Worm (Caenorhabditis elegans) whole organism, L2 larva: ENCODE results near the gene ppk-2.

Experiments
- F13H6.1 ChIP-seq: sonication (generic microtip); optimal IDR thresholded peaks from 2 replicates; lab custom pipeline; 2016; ENCODE audit warnings: missing genetic modification characterization, missing compliant biosample characterization
- ZK546.5 ChIP-seq: sonication (generic microtip); optimal IDR thresholded peaks from 2 replicates; lab custom pipeline; 2017; ENCODE audit warnings: missing biosample characterization, missing genetic modification characterization
- aly-2 ChIP-seq: fragments of 150-350 bp; optimal IDR thresholded peaks from 2 replicates; lab custom pipeline; 2014; ENCODE audit warnings: missing biosample characterization, missing genetic modification characterization
- ama-1 ChIP-seq: fragments of 150-350 bp; optimal IDR thresholded peaks from 2 replicates; lab custom pipeline; 2018; ENCODE audit warnings: inconsistent platforms
- ceh-82 ChIP-seq: fragments of 150-350 bp; optimal IDR thresholded peaks from 2 replicates; lab custom pipeline; 2014; ENCODE audit warnings: missing biosample characterization, missing genetic modification characterization
- egl-27 ChIP-seq: sonication (generic microtip); optimal IDR thresholded peaks from 3 replicates; lab custom pipeline; 2017; ENCODE audit warnings: missing biosample characterization, missing genetic modification reagents, missing genetic modification characterization
- nhr-10 ChIP-seq: sonication (generic microtip); optimal IDR thresholded peaks from 2 replicates; lab custom pipeline; 2017; ENCODE audit warnings: missing biosample characterization, missing genetic modification characterization
- nhr-11 ChIP-seq: fragments of 150-350 bp; optimal IDR thresholded peaks from 2 replicates; lab custom pipeline; 2014; ENCODE audit warnings: missing biosample characterization, missing genetic modification characterization
- nhr-12 ChIP-seq: fragments of 150-350 bp; optimal IDR thresholded peaks from 2 replicates; lab custom pipeline; 2014; ENCODE audit warnings: missing biosample characterization, missing genetic modification characterization
- nhr-6 ChIP-seq: fragments of 150-350 bp; optimal IDR thresholded peaks from 2 replicates; lab custom pipeline; 2014; ENCODE audit warnings: missing biosample characterization, missing genetic modification characterization
- skn-1 ChIP-seq: sonication (generic microtip); optimal IDR thresholded peaks from 2 replicates; lab custom pipeline; 2017; ENCODE audit warnings: missing biosample characterization, missing genetic modification characterization
- sma-9 ChIP-seq, 2 experiments: fragments of 150-350 bp in 1 of 2; sonication (generic microtip) in 1 of 2; optimal IDR thresholded peaks; 2 replicates each; lab custom pipeline; 2014 to 2016; ENCODE audit warnings: missing genetic modification characterization in 2 of 2, mild to moderate bottlenecking in 1 of 2, missing biosample characterization in 1 of 2, missing compliant biosample characterization in 1 of 2, missing genetic modification reagents in 1 of 2, moderate library complexity in 1 of 2
- unc-39 ChIP-seq: fragments of 150-350 bp; optimal IDR thresholded peaks from 2 replicates; lab custom pipeline; 2014; ENCODE audit warnings: missing biosample characterization, missing genetic modification characterization

ce11 chrIII:2090695-2091094 is 11.4 kb upstream of the ppk-2 start:
- TF ChIP-seq egl-27 (tag; lab: Kevin White, UChicago) (no peak), sma-9 (GFP tag; optimal IDR thresholded peaks at IDR 0.05; lab: Kevin White, UChicago) (no peak), sma-9 (tag; optimal IDR thresholded peaks at IDR 0.05; lab: Kevin White, UChicago) (no peak), ZK546.5 (tag; lab: Kevin White, UChicago) (no peak), nhr-11 (tag; lab: Kevin White, UChicago) (no peak), ceh-82 (tag; lab: Kevin White, UChicago) (no peak), F13H6.1 (tag; lab: Kevin White, UChicago) (peak; percentile 73), unc-39 (no peak), ama-1 (lab: Kevin White, UChicago) (no peak), nhr-12 (tag; lab: Kevin White, UChicago) (no peak), skn-1 (tag; lab: Kevin White, UChicago) (no peak), nhr-6 (peak; percentile 63), nhr-10 (tag; lab: Kevin White, UChicago) (no peak), aly-2 (tag; lab: Kevin White, UChicago) (no peak)
